Worm (Caenorhabditis elegans) whole organism, L4/young adult: ENCODE results near the gene cln-3.1.

Source experiments
- W03F9.2 ChIP-seq: fragments of 150-350 bp; optimal IDR thresholded peaks from 2 replicates; lab custom pipeline; 2014; ENCODE audit warnings: missing biosample characterization, missing genetic modification characterization
- dao-5 ChIP-seq: sonication (generic microtip); optimal IDR thresholded peaks from 2 replicates; lab custom pipeline; 2016; ENCODE audit warnings: missing genotype, missing genetic modification characterization, moderate library complexity, missing compliant biosample characterization
- him-1 ChIP-seq: sonication (generic microtip); optimal IDR thresholded peaks from 2 replicates; lab custom pipeline; 2016; ENCODE audit warnings: missing genotype, missing genetic modification reagents, missing genetic modification characterization, missing compliant biosample characterization

DNA sequence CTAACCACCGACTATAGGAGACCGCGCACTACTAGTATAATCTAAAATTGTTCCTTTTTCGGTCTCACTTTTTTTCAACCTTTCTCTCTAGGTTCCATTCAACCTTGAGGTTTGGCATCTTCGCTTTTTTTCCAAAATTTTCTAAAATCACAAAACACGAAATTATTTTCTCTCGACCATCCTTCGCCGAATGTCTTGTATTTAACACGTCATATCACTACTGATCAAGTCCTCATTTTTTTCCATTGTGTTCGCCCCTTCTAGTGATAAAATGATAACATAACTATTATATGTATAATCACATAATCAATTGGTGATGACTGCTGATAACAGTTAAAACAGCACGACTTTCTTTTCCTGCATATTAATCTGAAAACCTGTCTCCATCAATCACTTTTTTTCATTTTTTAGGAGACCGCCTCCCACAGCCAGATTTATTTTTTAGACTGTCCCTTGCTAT lies 45.6 kb upstream of the cln-3.1 start, which contains the start of gene T03F7.7:
- TF ChIP-seq him-1 (tag; lab: Kevin White, UChicago) (no peak), dao-5 (tag; lab: Kevin White, UChicago) (no peak), W03F9.2 (tag; lab: Kevin White, UChicago) (no peak)
